Worm (Caenorhabditis elegans) whole organism, midembryonic: ENCODE data around the gene pen-2.

Experiments used
- flt-1 ChIP-seq: fragments of 200-800 bp; sonication (Bioruptor generic); IDR thresholded peaks from 2 replicates; pipeline ENCODE4 v1.3.6; 2022; ENCODE audit warnings: missing genetic modification characterization, missing compliant biosample characterization
- klf-2 ChIP-seq: fragments of 200-800 bp; sonication (Bioruptor generic); conservative IDR thresholded peaks from 2 replicates; pipeline ENCODE4 v1.3.6; 2022; ENCODE audit warnings: missing genetic modification reagents, missing genetic modification characterization, missing compliant biosample characterization
- ref-1 ChIP-seq: fragments of 200-800 bp; sonication (Bioruptor generic); conservative IDR thresholded peaks from 2 replicates; pipeline ENCODE4 v1.3.6; 2022; ENCODE audit warnings: missing genetic modification reagents, missing genetic modification characterization, missing compliant biosample characterization
- tab-1 ChIP-seq: fragments of 200-800 bp; sonication (Bioruptor generic); IDR thresholded peaks from 2 replicates; pipeline ENCODE4 v1.3.6; 2022; ENCODE audit warnings: missing genetic modification characterization, missing compliant biosample characterization
- ztf-29 ChIP-seq: fragments of 200-800 bp; sonication (Bioruptor generic); IDR thresholded peaks from 2 replicates; pipeline ENCODE4 v1.3.6; 2022; ENCODE audit warnings: missing genetic modification reagents, missing genetic modification characterization, missing compliant biosample characterization

ce11 chrIII:11344125-11344524 is 1.0 kb downstream of the pen-2 start:
- TF ChIP-seq flt-1 = no peak
- no peak for TF ChIP-seq ref-1 (GFP tag; lab: Robert Waterston, UW)
- no peak for TF ChIP-seq ztf-29
- TF ChIP-seq klf-2 = no peak
- TF ChIP-seq tab-1 (GFP tag; lab: Robert Waterston, UW) = no peak
